Worm (Caenorhabditis elegans): ENCODE measurements around the gene Y71H2B.4.

The Y71H2B.4 gene

ce11 chrIII:2596984-2597454 is 21.7 kb upstream of the Y71H2B.4 start, which contains the start of gene apb-1 (continued):
- TF ChIP-seq unc-39 (tag; optimal IDR thresholded peaks at IDR 0.05) (no peak), tag-97 (GFP tag; IDR thresholded peaks at IDR 0.05) (no peak), tra-1 (GFP tag; IDR thresholded peaks at IDR 0.05) (no peak; the same call in 1 of the 2 replicates), skn-1 (tag; optimal IDR thresholded peaks at IDR 0.05) (no peak), mdt-29 (GFP tag; IDR thresholded peaks at IDR 0.05) (no peak), daf-19 (GFP tag; conservative IDR thresholded peaks at IDR 0.05) (no peak), T26A8.4 (GFP tag; IDR thresholded peaks at IDR 0.05) (no peak), F44E2.7 (GFP tag; IDR thresholded peaks at IDR 0.05) (no peak), ama-1 (optimal IDR thresholded peaks at IDR 0.05) (peak; percentile 69), saeg-2 (GFP tag; IDR thresholded peaks at IDR 0.05) (0 out of 2 replicates have a peak, but pooled peaks have one; percentile 57), zfp-3 (GFP tag; conservative IDR thresholded peaks at IDR 0.05) (peak; percentile 43; the same call in 1 of the 2 replicates), lin-1 (GFP tag; IDR thresholded peaks at IDR 0.05) (no peak), php-3 (GFP tag; IDR thresholded peaks at IDR 0.05) (no peak), dmd-6 (GFP tag; IDR thresholded peaks at IDR 0.05) (no peak; the same call in 1 of the 2 replicates), ctbp-1 (GFP tag; IDR thresholded peaks at IDR 0.05) (peak; percentile 95), T20F7.1 (GFP tag; optimal IDR thresholded peaks at IDR 0.05) (peak; percentile 78), ceh-20 (GFP tag; IDR thresholded peaks at IDR 0.05) (peak; percentile 71; the same call in 1 of the 2 replicates), snpc-1.2 (GFP tag; IDR thresholded peaks at IDR 0.05) (no peak), nhr-237 (tag; optimal IDR thresholded peaks at IDR 0.05) (no peak), zag-1 (tag; optimal IDR thresholded peaks at IDR 0.05) (no peak), egl-43 (GFP tag; IDR thresholded peaks at IDR 0.05) (peak; percentile 88), ceh-28 (tag; optimal IDR thresholded peaks at IDR 0.05) (peak; percentile 40), ztf-7 (tag; optimal IDR thresholded peaks at IDR 0.05) (peak; percentile 83), mxl-3 (GFP tag; optimal IDR thresholded peaks at IDR 0.05) (no peak), daf-8 (GFP tag; IDR thresholded peaks at IDR 0.05) (no peak), spr-3 (GFP tag; optimal IDR thresholded peaks at IDR 0.05) (peak; percentile 72), ceh-32 (tag; optimal IDR thresholded peaks at IDR 0.05; ENCODE audit: poor library complexity) (peak; percentile 47), dmd-8 (GFP tag; IDR thresholded peaks at IDR 0.05) (no peak), ZK546.5 (tag; optimal IDR thresholded peaks at IDR 0.05) (no peak), Y105C5A.15 (GFP tag; IDR thresholded peaks at IDR 0.05) (no peak), spr-1 (tag; optimal IDR thresholded peaks at IDR 0.05) (peak; percentile 90), Y75B8A.6 (GFP tag; IDR thresholded peaks at IDR 0.05) (no peak), F49E8.2 (tag; optimal IDR thresholded peaks at IDR 0.05; ENCODE audit: borderline replicate concordance) (peak; percentile 33), attf-4 (tag; optimal IDR thresholded peaks at IDR 0.05) (no peak), dmd-9 (GFP tag; IDR thresholded peaks at IDR 0.05) (peak; percentile 72), ceh-44 (GFP tag; IDR thresholded peaks at IDR 0.05) (no peak), Y48G9A.11 (GFP tag; IDR thresholded peaks at IDR 0.05) (peak; percentile 38; the same call in 1 of the 2 replicates), F10B5.3 (tag; optimal IDR thresholded peaks at IDR 0.05) (peak; percentile 80), pqm-1 (tag; optimal IDR thresholded peaks at IDR 0.05) (no peak), nhr-76 (tag; optimal IDR thresholded peaks at IDR 0.05) (no peak), ceh-62 (tag; optimal IDR thresholded peaks at IDR 0.05) (no peak), dve-1 (tag; optimal IDR thresholded peaks at IDR 0.05; ENCODE audit: insufficient read depth) (peak; percentile 94), nhr-111 (GFP tag; optimal IDR thresholded peaks at IDR 0.05) (no peak), nhr-102 (tag; optimal IDR thresholded peaks at IDR 0.05) (peak; percentile 88), ceh-82 (tag; optimal IDR thresholded peaks at IDR 0.05) (no peak), mes-2 (tag; optimal IDR thresholded peaks at IDR 0.05; ENCODE audit: poor library complexity, severe bottlenecking) (no peak), aly-2 (tag; optimal IDR thresholded peaks at IDR 0.05) (no peak), rbr-2 (tag; optimal IDR thresholded peaks at IDR 0.05) (peak; percentile 95), nhr-28 (tag; optimal IDR thresholded peaks at IDR 0.05) (peak; percentile 39), lin-39 (tag; optimal IDR thresholded peaks at IDR 0.05) (no peak), nhr-11 (tag; optimal IDR thresholded peaks at IDR 0.05) (peak; percentile 79), zip-2 (tag; optimal IDR thresholded peaks at IDR 0.05) (peak; percentile 28), snpc-4 (tag; optimal IDR thresholded peaks at IDR 0.05) (no peak)

Data from whole organism, L4 larva.